Worm (Caenorhabditis elegans): ENCODE results near the gene ncs-5.

The ncs-5 gene

ce11 chrV:18806409-18806808, 13.2 kb upstream of the ncs-5 start, which contains the start of gene sri-10:
Gene sri-10, minus strand, starts transcription at chrV:18806509.
- TF ChIP-seq sma-9 (GFP tag; optimal IDR thresholded peaks at IDR 0.05) (no peak), sma-9 (tag; optimal IDR thresholded peaks at IDR 0.05) (no peak), sma-3 (GFP tag; optimal IDR thresholded peaks at IDR 0.05) (no peak), lin-13 (GFP tag; optimal IDR thresholded peaks at IDR 0.05) (no peak), unc-55 (GFP tag; optimal IDR thresholded peaks at IDR 0.05) (no peak), Y55F3AM.14 (GFP tag; optimal IDR thresholded peaks at IDR 0.05) (no peak), nhr-11 (tag; optimal IDR thresholded peaks at IDR 0.05) (no peak), mdl-1 (tag; optimal IDR thresholded peaks at IDR 0.05) (no peak), aly-2 (tag; optimal IDR thresholded peaks at IDR 0.05) (no peak), ceh-82 (tag; optimal IDR thresholded peaks at IDR 0.05) (no peak), nhr-21 (tag; optimal IDR thresholded peaks at IDR 0.05) (no peak), nhr-25 (tag; optimal IDR thresholded peaks at IDR 0.05) (no peak), lin-11 (tag; optimal IDR thresholded peaks at IDR 0.05) (no peak), ztf-11 (tag; optimal IDR thresholded peaks at IDR 0.05) (no peak), ZK546.5 (tag; optimal IDR thresholded peaks at IDR 0.05) (no peak), egl-27 (tag; optimal IDR thresholded peaks at IDR 0.05) (no peak), nhr-77 (tag; optimal IDR thresholded peaks at IDR 0.05) (no peak), fos-1 (tag; optimal IDR thresholded peaks at IDR 0.05) (no peak), nhr-10 (tag; optimal IDR thresholded peaks at IDR 0.05) (no peak), mbf-1 (tag; optimal IDR thresholded peaks at IDR 0.05) (no peak)

DNA sequence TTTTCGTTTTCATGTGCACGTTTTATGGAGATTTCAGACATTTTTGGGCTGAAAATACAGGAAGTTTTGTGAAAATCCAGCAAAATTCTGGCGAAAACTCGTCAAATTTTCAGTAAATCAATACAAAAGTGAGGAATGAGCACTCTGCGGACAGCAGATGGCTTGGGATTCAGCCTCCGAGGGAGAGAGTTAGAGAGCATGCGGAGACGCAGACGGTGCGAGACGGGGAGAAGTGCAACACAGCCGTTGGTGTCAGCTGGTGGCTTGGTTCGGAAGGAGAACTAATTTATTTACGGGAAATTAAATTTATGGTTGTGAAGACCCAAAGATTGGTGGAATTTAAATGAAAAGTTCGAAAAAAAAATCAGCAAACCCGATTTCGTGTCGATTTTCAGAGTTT, 10.9 kb upstream of the ncs-5 start, which contains the start of gene C54E10.6:
C54E10.6 (minus strand) TSS at position 109 of the 400 bp plus-strand sequence.
- TF ChIP-seq nhr-77 (tag; optimal IDR thresholded peaks at IDR 0.05) (no peak), dmd-4 (tag; optimal IDR thresholded peaks at IDR 0.05) (no peak), mbf-1 (tag; optimal IDR thresholded peaks at IDR 0.05) (no peak), peb-1 (tag; optimal IDR thresholded peaks at IDR 0.05) (no peak), sem-4 (tag; optimal IDR thresholded peaks at IDR 0.05) (no peak), crh-2 (tag; optimal IDR thresholded peaks at IDR 0.05) (no peak), ZK546.5 (tag; optimal IDR thresholded peaks at IDR 0.05) (no peak), blmp-1 (tag; optimal IDR thresholded peaks at IDR 0.05; ENCODE audit: insufficient read depth) (no peak), lin-11 (tag; optimal IDR thresholded peaks at IDR 0.05) (peak; percentile 2), unc-55 (GFP tag; optimal IDR thresholded peaks at IDR 0.05) (peak; percentile 21), nhr-25 (tag; optimal IDR thresholded peaks at IDR 0.05) (no peak), C34F6.9 (tag; optimal IDR thresholded peaks at IDR 0.05) (no peak), unc-39 (tag; optimal IDR thresholded peaks at IDR 0.05) (no peak), lsy-2 (tag; optimal IDR thresholded peaks at IDR 0.05) (peak in 1 of 2 experiments; percentile 8), elt-1 (tag; optimal IDR thresholded peaks at IDR 0.05) (no peak), nhr-237 (tag; optimal IDR thresholded peaks at IDR 0.05) (no peak), nhr-6 (tag; optimal IDR thresholded peaks at IDR 0.05) (no peak), lin-39 (tag; optimal IDR thresholded peaks at IDR 0.05) (no peak), mdl-1 (tag; optimal IDR thresholded peaks at IDR 0.05) (no peak), mab-5 (tag; optimal IDR thresholded peaks at IDR 0.05) (no peak), sma-9 (GFP tag; optimal IDR thresholded peaks at IDR 0.05) (peak; percentile 13), sma-9 (tag; optimal IDR thresholded peaks at IDR 0.05) (no peak), aly-2 (tag; optimal IDR thresholded peaks at IDR 0.05) (no peak), ama-1 (optimal IDR thresholded peaks at IDR 0.05) (no peak), sma-3 (GFP tag; optimal IDR thresholded peaks at IDR 0.05) (no peak), ztf-4 (tag; optimal IDR thresholded peaks at IDR 0.05) (no peak), skn-1 (tag; optimal IDR thresholded peaks at IDR 0.05) (no peak), nhr-11 (tag; optimal IDR thresholded peaks at IDR 0.05) (no peak), nhr-129 (tag; optimal IDR thresholded peaks at IDR 0.05) (no peak), ceh-16 (tag; optimal IDR thresholded peaks at IDR 0.05) (no peak), F13H6.1 (tag; optimal IDR thresholded peaks at IDR 0.05) (no peak), ztf-1 (GFP tag; conservative IDR thresholded peaks at IDR 0.05) (no peak), nhr-21 (tag; optimal IDR thresholded peaks at IDR 0.05) (no peak), ztf-11 (tag; optimal IDR thresholded peaks at IDR 0.05) (no peak)

DNA sequence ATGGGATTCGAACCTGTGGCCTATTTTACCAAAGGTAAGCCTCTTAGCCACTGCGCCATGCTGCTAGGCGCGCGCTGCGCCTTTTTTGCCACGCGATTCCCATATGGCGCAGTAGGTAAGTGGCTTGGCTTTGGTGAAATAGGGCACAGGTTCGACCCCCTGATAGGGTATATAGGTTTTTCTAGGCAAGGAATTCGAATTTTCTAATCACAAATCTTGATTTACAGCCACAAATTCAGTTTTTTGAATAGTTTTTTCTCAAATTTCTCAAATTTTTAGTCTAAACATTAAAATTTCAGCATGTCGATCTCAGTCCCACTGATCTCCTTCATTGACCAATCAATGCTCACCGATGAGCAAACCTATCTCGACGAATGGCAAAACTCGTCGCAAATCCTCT, 8.9 kb upstream of the ncs-5 start, which contains the start of gene C54E10.3:
C54E10.3 (plus strand) TSS at position 301 of the 400 bp plus-strand sequence.
- TF ChIP-seq ztf-1 (GFP tag; conservative IDR thresholded peaks at IDR 0.05): no peak
- no peak for TF ChIP-seq mbf-1 (tag; optimal IDR thresholded peaks at IDR 0.05)

All from whole organism, L2 larva.